Worm (Caenorhabditis elegans): ENCODE measurements around the gene ins-13.

ins-13 gene

DNA sequence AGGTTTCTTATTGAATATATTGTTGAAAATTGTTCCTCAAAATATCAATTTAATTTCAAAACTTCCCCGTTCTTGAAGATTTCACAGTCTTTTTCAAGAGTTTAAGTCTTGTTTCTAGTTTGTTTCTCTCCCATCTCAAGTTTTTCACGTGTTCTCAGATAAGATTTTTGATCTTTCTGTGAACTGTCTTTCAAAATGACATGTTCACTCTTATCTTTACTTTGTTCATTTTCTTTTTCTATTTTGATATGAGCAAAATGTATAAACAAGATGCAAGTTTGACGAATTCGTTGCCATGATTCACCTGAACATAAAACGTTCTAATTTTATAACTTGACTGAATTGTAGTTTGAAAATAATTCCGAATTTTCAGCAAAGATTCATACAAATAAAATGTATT lies 10.1 kb upstream of the ins-13 start:
- no peak for TF ChIP-seq pha-2 (tag; optimal IDR thresholded peaks at IDR 0.05)
- TF ChIP-seq syd-9 (tag; optimal IDR thresholded peaks at IDR 0.05), result no peak
- TF ChIP-seq dmd-4 (tag; optimal IDR thresholded peaks at IDR 0.05; ENCODE audit: borderline replicate concordance), result no peak
- TF ChIP-seq fkh-6 (tag; optimal IDR thresholded peaks at IDR 0.05), result no peak
- TF ChIP-seq hlh-8 (tag; optimal IDR thresholded peaks at IDR 0.05), result no peak
- TF ChIP-seq T23F11.4 (GFP tag; optimal IDR thresholded peaks at IDR 0.05), result no peak
- no peak for TF ChIP-seq unc-86 (tag; optimal IDR thresholded peaks at IDR 0.05)
- no peak for TF ChIP-seq mec-3 (tag; optimal IDR thresholded peaks at IDR 0.05; ENCODE audit: borderline replicate concordance)
- no peak for TF ChIP-seq pat-9 (tag; optimal IDR thresholded peaks at IDR 0.05)
- no peak for TF ChIP-seq hlh-30 (tag; optimal IDR thresholded peaks at IDR 0.05; ENCODE audit: insufficient read depth)
- TF ChIP-seq ztf-16 (tag; optimal IDR thresholded peaks at IDR 0.05), result no peak
- no peak for TF ChIP-seq K02D7.2 (tag; optimal IDR thresholded peaks at IDR 0.05)
- no peak for TF ChIP-seq ceh-19 (GFP tag; optimal IDR thresholded peaks at IDR 0.05)
- TF ChIP-seq ttx-3 (tag; optimal IDR thresholded peaks at IDR 0.05), result no peak
- no peak for TF ChIP-seq ets-4 (tag; optimal IDR thresholded peaks at IDR 0.05)

DNA sequence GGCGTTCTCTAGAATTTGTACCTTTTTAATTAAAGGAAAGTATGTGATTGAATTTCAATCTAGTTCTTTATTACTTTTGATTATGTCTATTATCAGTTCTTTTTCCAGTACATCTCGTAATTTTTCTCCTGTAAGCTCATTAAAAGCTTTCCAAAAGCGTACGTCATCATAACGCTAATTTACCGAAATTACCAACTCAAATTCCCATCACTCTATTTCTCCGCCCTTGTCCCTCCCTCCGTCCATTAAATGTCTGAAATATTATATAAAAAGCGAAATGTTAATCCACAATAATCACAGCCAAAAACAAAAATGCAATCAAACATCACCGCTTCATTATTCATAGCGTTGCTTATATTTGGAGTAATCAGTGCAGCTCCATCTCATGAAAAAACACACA lies 9.7 kb upstream of the ins-13 start, which contains the start of gene ins-12:
TSS of gene ins-12 (plus strand) at position 301 of the 400 bp plus-strand sequence.
- TF ChIP-seq ceh-9 (tag; optimal IDR thresholded peaks at IDR 0.05) (no peak), hlh-30 (tag; optimal IDR thresholded peaks at IDR 0.05; ENCODE audit: insufficient read depth) (no peak), madf-2 (tag; optimal IDR thresholded peaks at IDR 0.05) (no peak), unc-86 (tag; optimal IDR thresholded peaks at IDR 0.05) (no peak), F13H6.1 (tag; optimal IDR thresholded peaks at IDR 0.05) (no peak), ceh-2 (tag; optimal IDR thresholded peaks at IDR 0.05) (no peak), ceh-34 (tag; optimal IDR thresholded peaks at IDR 0.05) (no peak)

DNA sequence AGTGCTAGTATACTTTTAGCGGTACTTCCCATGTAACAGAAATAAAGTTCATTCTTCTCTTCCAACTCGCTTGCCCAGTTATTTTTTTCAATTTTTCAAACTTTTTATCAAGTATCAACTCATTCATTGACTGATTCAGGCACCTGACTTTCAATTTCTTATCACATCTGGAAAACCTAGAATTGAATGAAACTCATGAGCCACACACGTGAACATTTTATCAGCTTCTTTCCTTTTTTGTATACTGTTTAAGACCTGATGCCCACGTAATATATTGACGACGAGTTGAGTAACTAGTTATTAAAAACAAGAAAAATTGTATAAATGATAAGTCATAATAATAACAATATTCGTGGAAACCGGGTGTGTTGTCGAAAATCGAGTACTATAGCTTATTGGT lies 8.9 kb upstream of the ins-13 start:
- TF ChIP-seq ceh-18 (tag; optimal IDR thresholded peaks at IDR 0.05) (no peak), sox-2 (GFP tag; IDR thresholded peaks at IDR 0.05) (no peak), C38D4.7 (GFP tag; optimal IDR thresholded peaks at IDR 0.05) (no peak), che-1 (tag; optimal IDR thresholded peaks at IDR 0.05) (no peak), pat-9 (tag; optimal IDR thresholded peaks at IDR 0.05) (no peak)

DNA sequence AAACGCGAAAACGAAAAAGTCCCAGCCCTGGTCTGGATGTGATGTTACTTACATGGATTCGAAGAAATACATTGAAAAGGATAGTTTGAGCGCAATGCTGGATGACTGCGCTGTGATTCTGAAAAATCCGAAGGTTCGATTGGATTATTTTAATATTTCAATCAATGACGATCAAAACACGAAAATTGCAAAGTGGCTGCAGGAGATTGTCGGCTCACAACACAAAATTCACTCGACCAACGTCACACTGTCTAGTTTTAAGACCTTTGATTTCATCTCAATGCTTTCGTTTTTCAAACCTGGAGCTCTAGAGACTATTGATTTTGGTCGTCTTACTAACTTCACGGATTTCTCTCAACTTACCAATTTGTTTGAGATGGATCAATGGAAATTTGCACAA lies 6.9 kb upstream of the ins-13 start, which contains the start of gene C17C3.5:
TSS of gene C17C3.5 (plus strand) at position 301 of the 400 bp plus-strand sequence.
- no peak for TF ChIP-seq pqm-1 (tag; optimal IDR thresholded peaks at IDR 0.05)
- TF ChIP-seq zip-5 (tag; optimal IDR thresholded peaks at IDR 0.05), result no peak
- TF ChIP-seq F13H6.1 (tag; optimal IDR thresholded peaks at IDR 0.05), result no peak
- TF ChIP-seq odd-2 (tag; optimal IDR thresholded peaks at IDR 0.05), result no peak
- TF ChIP-seq ceh-2 (tag; optimal IDR thresholded peaks at IDR 0.05), result no peak
- TF ChIP-seq ceh-18 (tag; optimal IDR thresholded peaks at IDR 0.05), result no peak
- no peak for TF ChIP-seq ceh-6 (GFP tag; optimal IDR thresholded peaks at IDR 0.05)
- no peak for TF ChIP-seq sox-2 (GFP tag; IDR thresholded peaks at IDR 0.05)
- TF ChIP-seq npax-4 (tag; optimal IDR thresholded peaks at IDR 0.05), result no peak
- TF ChIP-seq unc-55 (GFP tag; optimal IDR thresholded peaks at IDR 0.05), result no peak
- no peak for TF ChIP-seq ceh-48 (tag; optimal IDR thresholded peaks at IDR 0.05)
- no peak for TF ChIP-seq pros-1 (tag; optimal IDR thresholded peaks at IDR 0.05)
- TF ChIP-seq tbx-7 (tag; optimal IDR thresholded peaks at IDR 0.05), result no peak

DNA sequence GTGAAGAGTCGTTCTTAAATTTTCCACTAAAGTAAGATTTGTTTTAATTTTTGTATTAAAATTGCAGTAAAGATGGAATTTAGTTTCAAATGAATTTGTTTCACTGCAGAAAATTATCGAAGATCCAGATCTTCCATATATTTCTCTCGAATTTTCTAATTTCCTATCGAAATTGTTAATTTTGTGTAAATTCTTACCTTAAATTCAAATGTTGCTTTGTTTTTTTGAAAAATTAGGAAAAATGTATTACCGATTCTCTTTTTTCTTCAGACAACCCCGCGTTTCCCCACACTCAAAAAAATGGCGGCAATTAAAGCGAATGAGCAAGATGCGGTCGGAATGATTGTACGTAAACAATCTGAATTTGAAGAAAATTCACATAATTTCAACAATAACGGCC lies 5.1 kb upstream of the ins-13 start, which contains the start of gene C17C3.6:
TSS of gene C17C3.6 (plus strand) at position 301 of the 400 bp plus-strand sequence.
- TF ChIP-seq hlh-15 (tag; optimal IDR thresholded peaks at IDR 0.05) (no peak), ets-4 (tag; optimal IDR thresholded peaks at IDR 0.05) (no peak)
